Fruit fly (Drosophila melanogaster) whole organism, adult: ENCODE measurements around the gene FeCH.
A peak's percentile ranks its signal among the peaks of the same experiment; 100 is the strongest.

Experiments used
- CG11617 ChIP-seq: fragments of 200-800 bp; sonication (Bioruptor generic); optimal IDR thresholded peaks from 2 replicates; lab custom pipeline; 2017; ENCODE audit warnings: mild to moderate bottlenecking, missing biosample characterization, missing genetic modification reagents, missing genetic modification characterization
- CG12768 ChIP-seq: fragments of 200-800 bp; sonication (Bioruptor generic); optimal IDR thresholded peaks from 2 replicates; lab custom pipeline; 2017; ENCODE audit warnings: missing biosample characterization, missing genetic modification characterization, mild to moderate bottlenecking, moderate library complexity, missing genetic modification reagents
- CG14711 ChIP-seq: fragments of 200-800 bp; sonication (Bioruptor generic); optimal IDR thresholded peaks from 2 replicates; lab custom pipeline; 2018; ENCODE audit warnings: missing biosample characterization, mild to moderate bottlenecking, missing genetic modification characterization, moderate library complexity
- CG1620 ChIP-seq: fragments of 200-800 bp; sonication (Bioruptor generic); optimal IDR thresholded peaks from 2 replicates; lab custom pipeline; 2016; ENCODE audit warnings: missing biosample characterization, missing genetic modification characterization
- CG33017 ChIP-seq: fragments of 200-800 bp; sonication (Bioruptor generic); optimal IDR thresholded peaks from 2 replicates; lab custom pipeline; 2018; ENCODE audit warnings: missing biosample characterization, mild to moderate bottlenecking, missing genetic modification characterization, moderate library complexity
- CG5204 ChIP-seq: fragments of 200-800 bp; sonication (Bioruptor generic); optimal IDR thresholded peaks from 2 replicates; lab custom pipeline; 2016; ENCODE audit warnings: missing biosample characterization, missing genetic modification characterization
- CG7045 ChIP-seq: fragments of 200-800 bp; sonication (Bioruptor generic); optimal IDR thresholded peaks from 2 replicates; lab custom pipeline; 2017; ENCODE audit warnings: missing biosample characterization, mild to moderate bottlenecking, missing genetic modification characterization
- CG7101 ChIP-seq: fragments of 200-800 bp; sonication (Bioruptor generic); optimal IDR thresholded peaks from 2 replicates; lab custom pipeline; 2018; ENCODE audit warnings: missing biosample characterization, mild to moderate bottlenecking, missing genetic modification characterization, moderate library complexity
- Clk ChIP-seq: fragments of 200-800 bp; sonication (Bioruptor generic); optimal IDR thresholded peaks from 2 replicates; lab custom pipeline; 2017; ENCODE audit warnings: missing biosample characterization, missing genetic modification characterization
- Crg-1 ChIP-seq: fragments of 200-800 bp; sonication (Bioruptor generic); optimal IDR thresholded peaks from 2 replicates; lab custom pipeline; 2016; ENCODE audit warnings: missing biosample characterization, missing genetic modification characterization
- Hr96 ChIP-seq: fragments of 200-800 bp; sonication (Bioruptor generic); optimal IDR thresholded peaks from 2 replicates; lab custom pipeline; 2016; ENCODE audit warnings: missing biosample characterization, missing genetic modification characterization
- Mnt ChIP-seq: fragments of 200-800 bp; sonication (Bioruptor generic); optimal IDR thresholded peaks from 2 replicates; lab custom pipeline; 2016; ENCODE audit warnings: missing biosample characterization, mild to moderate bottlenecking, missing genetic modification characterization
- bab1 ChIP-seq: fragments of 200-800 bp; sonication (Bioruptor generic); optimal IDR thresholded peaks from 3 replicates; lab custom pipeline; 2019; ENCODE audit warnings: missing biosample characterization, mild to moderate bottlenecking, missing genetic modification characterization, moderate library complexity
- cic ChIP-seq: fragments of 200-800 bp; sonication (Bioruptor generic); optimal IDR thresholded peaks from 2 replicates; lab custom pipeline; 2017; ENCODE audit warnings: missing biosample characterization, mild to moderate bottlenecking, missing genetic modification characterization, moderate library complexity
- cnc ChIP-seq, 2 experiments: fragments of >200 bp; optimal IDR thresholded peaks; 2 replicates each; lab custom pipeline; 2017
- kay ChIP-seq: fragments of 200-800 bp; sonication (Bioruptor generic); peaks from one replicate; lab custom pipeline; 2016; ENCODE audit warnings: missing biosample characterization, missing genetic modification characterization, borderline replicate concordance
- ovo ChIP-seq: fragments of 200-800 bp; sonication (Bioruptor generic); optimal IDR thresholded peaks from 2 replicates; lab custom pipeline; 2016; ENCODE audit warnings: missing biosample characterization, missing genetic modification characterization
- pad ChIP-seq: fragments of 200-800 bp; sonication (Bioruptor generic); optimal IDR thresholded peaks from 3 replicates; lab custom pipeline; 2017; ENCODE audit warnings: missing biosample characterization, missing genetic modification characterization, mild to moderate bottlenecking, moderate library complexity, missing genetic modification reagents
- tj ChIP-seq: fragments of 200-800 bp; sonication (Bioruptor generic); optimal IDR thresholded peaks from 3 replicates; lab custom pipeline; 2017; ENCODE audit warnings: missing biosample characterization, mild to moderate bottlenecking, missing genetic modification characterization, moderate library complexity
- toe ChIP-seq: fragments of 200-800 bp; sonication (Bioruptor generic); optimal IDR thresholded peaks from 2 replicates; lab custom pipeline; 2016; ENCODE audit warnings: missing biosample characterization, missing genetic modification characterization

FeCH gene

DNA sequence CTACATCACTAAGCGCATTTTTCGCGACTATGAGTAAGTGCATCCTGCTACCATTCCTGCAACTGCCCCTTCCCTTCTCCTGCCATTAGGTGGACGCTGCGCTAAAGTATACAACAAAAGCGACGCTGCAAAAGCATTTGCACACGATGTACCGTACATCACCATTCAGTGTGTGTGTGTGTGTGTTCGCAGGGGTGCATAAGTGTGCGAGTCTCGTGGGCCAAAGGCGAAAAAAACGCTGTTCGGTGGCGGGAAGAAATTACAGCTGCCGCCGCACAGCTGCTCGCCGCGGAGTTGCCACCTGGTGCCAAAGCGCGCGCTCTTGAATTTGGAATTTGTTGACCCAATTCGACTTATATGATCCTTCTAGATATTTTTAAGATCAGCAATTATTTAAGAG lies 17.6 kb downstream of the FeCH start:
- TF ChIP-seq cic (GFP tag; lab: Kevin White, UChicago) (peak; percentile 43), ovo (GFP tag; lab: Kevin White, UChicago) (peak; percentile 12), CG1620 (GFP tag; lab: Kevin White, UChicago) (no peak), kay (GFP tag; lab: Kevin White, UChicago) (no peak), CG14711 (tag; lab: Kevin White, UChicago) (no peak), Clk (GFP tag; lab: Kevin White, UChicago) (no peak), Hr96 (GFP tag; lab: Kevin White, UChicago) (no peak), CG5204 (GFP tag; lab: Kevin White, UChicago) (no peak), Crg-1 (GFP tag; lab: Kevin White, UChicago) (no peak), pad (no peak), Mnt (GFP tag; lab: Kevin White, UChicago) (peak; percentile 94), CG11617 (GFP tag; lab: Kevin White, UChicago) (no peak), CG7045 (GFP tag; lab: Kevin White, UChicago) (no peak), CG7101 (tag; lab: Kevin White, UChicago) (no peak), CG33017 (tag; lab: Kevin White, UChicago) (no peak), tj (GFP tag; lab: Kevin White, UChicago) (no peak), bab1 (GFP tag; lab: Kevin White, UChicago) (peak; percentile 66), toe (no peak), CG12768 (no peak), cnc (optimal IDR thresholded peaks at IDR 0.05; lab: Kevin White, UChicago) (no peak)

dm6 chr3R:31793664-31794417 lies 18.3 kb downstream of the FeCH start, which contains the start of the genes Mccc1 and Acf:
Gene Mccc1, minus strand, starts transcription at chr3R:31793907.
Gene Acf, plus strand, starts transcription at chr3R:31793981.
- TF ChIP-seq toe (no peak), kay (GFP tag; lab: Kevin White, UChicago) (no peak), tj (GFP tag; lab: Kevin White, UChicago) (peak; percentile 35), cnc (optimal IDR thresholded peaks at IDR 0.05; lab: Kevin White, UChicago) (no peak), Clk (GFP tag; lab: Kevin White, UChicago) (no peak), CG11617 (GFP tag; lab: Kevin White, UChicago) (peak; percentile 25), Mnt (GFP tag; lab: Kevin White, UChicago) (peak; percentile 76), Hr96 (GFP tag; lab: Kevin White, UChicago) (no peak), ovo (GFP tag; lab: Kevin White, UChicago) (peak; percentile 89), CG1620 (GFP tag; lab: Kevin White, UChicago) (peak; percentile 32), bab1 (GFP tag; lab: Kevin White, UChicago) (peak; percentile 59), CG7045 (GFP tag; lab: Kevin White, UChicago) (no peak), CG14711 (tag; lab: Kevin White, UChicago) (peak; percentile 73), pad (no peak), Crg-1 (GFP tag; lab: Kevin White, UChicago) (peak; percentile 69), CG12768 (no peak), cic (GFP tag; lab: Kevin White, UChicago) (no peak), CG33017 (tag; lab: Kevin White, UChicago) (no peak), CG7101 (tag; lab: Kevin White, UChicago) (peak; percentile 34), CG5204 (GFP tag; lab: Kevin White, UChicago) (peak; percentile 33)

DNA sequence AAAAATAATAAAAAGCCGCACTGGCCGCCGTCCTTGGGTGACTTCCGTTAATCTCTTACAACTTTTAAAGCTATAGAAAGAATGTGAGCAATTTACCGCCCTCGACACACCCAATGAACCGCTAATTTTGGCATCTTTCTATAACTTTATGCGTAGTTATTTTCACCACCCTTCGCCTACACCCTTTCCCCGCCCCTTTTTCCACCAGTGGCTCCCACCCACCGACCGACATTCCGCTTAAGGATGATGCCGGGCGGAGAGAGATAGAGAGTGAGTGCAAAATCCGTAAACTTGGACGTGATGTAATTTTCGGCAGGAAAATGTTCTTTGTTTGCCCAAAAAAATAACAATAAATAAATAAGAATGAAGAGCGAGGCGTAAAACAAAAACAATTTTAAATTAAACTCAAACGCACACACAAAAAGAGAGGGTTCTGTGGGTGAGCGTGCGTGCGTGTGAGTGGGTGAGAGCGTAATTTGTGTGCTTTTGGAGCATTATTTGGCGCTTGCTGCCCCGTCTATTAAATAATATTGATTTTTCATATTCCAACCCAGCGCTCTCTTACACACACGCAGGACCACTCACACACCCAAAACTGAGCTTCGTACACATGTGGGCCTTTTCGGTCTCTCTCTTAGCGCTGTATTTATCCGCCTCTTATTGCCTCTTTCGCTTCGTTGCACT lies 34.5 kb downstream of the FeCH start:
- TF ChIP-seq CG7101 (tag; lab: Kevin White, UChicago) = no peak
- TF ChIP-seq CG11617 (GFP tag; lab: Kevin White, UChicago) = no peak
- TF ChIP-seq cnc (optimal IDR thresholded peaks at IDR 0.05; lab: Kevin White, UChicago) = no peak
- TF ChIP-seq kay (GFP tag; lab: Kevin White, UChicago) = peak; percentile 8
- TF ChIP-seq cic (GFP tag; lab: Kevin White, UChicago) = peak; percentile 39
- no peak for TF ChIP-seq pad
- no peak for TF ChIP-seq CG33017 (tag; lab: Kevin White, UChicago)
- no peak for TF ChIP-seq Hr96 (GFP tag; lab: Kevin White, UChicago)
- TF ChIP-seq Mnt (GFP tag; lab: Kevin White, UChicago) = peak; percentile 53
- TF ChIP-seq CG1620 (GFP tag; lab: Kevin White, UChicago) = no peak
- no peak for TF ChIP-seq Crg-1 (GFP tag; lab: Kevin White, UChicago)
- no peak for TF ChIP-seq CG12768
- no peak for TF ChIP-seq CG14711 (tag; lab: Kevin White, UChicago)
- no peak for TF ChIP-seq CG7045 (GFP tag; lab: Kevin White, UChicago)
- TF ChIP-seq Clk (GFP tag; lab: Kevin White, UChicago) = no peak

DNA sequence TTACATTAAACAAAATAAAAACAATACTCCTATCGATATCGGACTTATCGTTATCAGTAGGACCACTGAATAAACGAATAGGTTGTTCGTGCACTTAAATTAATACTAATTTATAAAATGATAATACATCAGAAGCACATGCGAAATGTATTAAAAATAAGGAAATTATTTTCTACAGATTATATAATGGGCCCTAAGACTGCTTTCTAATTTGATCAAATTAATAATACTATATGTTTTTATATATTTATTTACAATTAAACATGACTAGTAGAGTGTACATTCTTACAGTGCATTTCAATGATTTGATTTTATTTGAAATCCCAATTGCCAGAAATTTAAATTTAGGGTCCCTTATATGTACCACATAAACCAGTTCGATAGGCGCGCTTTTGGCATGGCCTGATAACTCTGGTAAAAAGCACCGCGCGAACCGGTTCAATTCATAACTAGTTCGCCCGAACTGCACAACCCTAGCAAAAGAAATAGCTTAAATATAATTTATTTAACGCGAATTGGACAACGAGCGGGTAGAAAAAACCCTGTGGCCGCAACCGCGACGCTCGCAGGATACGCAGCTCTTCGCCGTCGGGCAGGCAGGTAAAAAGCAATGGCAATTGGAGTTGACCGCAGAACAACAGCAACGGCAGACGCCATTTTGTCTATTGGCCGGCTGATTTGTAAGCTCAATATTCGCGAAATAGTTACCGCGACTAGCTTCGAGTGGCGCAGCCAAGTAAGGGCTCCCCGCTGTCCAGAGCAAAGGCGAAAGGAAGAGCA lies 35.3 kb downstream of the FeCH start, which contains the start of the genes CG2126 and faf:
Gene CG2126, minus strand, starts transcription at position 70 of the 780 bp plus-strand sequence.
Gene faf, plus strand, starts transcription at position 438 of the 780 bp plus-strand sequence.
- TF ChIP-seq Crg-1 (GFP tag; lab: Kevin White, UChicago) = peak; percentile 66
- peak; percentile 54 for TF ChIP-seq Clk (GFP tag; lab: Kevin White, UChicago)
- peak; percentile 48 for TF ChIP-seq ovo (GFP tag; lab: Kevin White, UChicago)
- no peak for TF ChIP-seq cnc (optimal IDR thresholded peaks at IDR 0.05; lab: Kevin White, UChicago)
- TF ChIP-seq tj (GFP tag; lab: Kevin White, UChicago) = peak; percentile 47
- TF ChIP-seq Mnt (GFP tag; lab: Kevin White, UChicago) = peak; percentile 60
- TF ChIP-seq toe = no peak
- peak; percentile 50 for TF ChIP-seq pad
- peak; percentile 72 for TF ChIP-seq CG1620 (GFP tag; lab: Kevin White, UChicago)
- TF ChIP-seq bab1 (GFP tag; lab: Kevin White, UChicago) = peak; percentile 77
- peak; percentile 76 for TF ChIP-seq CG33017 (tag; lab: Kevin White, UChicago)
- no peak for TF ChIP-seq kay (GFP tag; lab: Kevin White, UChicago)
- peak; percentile 83 for TF ChIP-seq CG11617 (GFP tag; lab: Kevin White, UChicago)
- TF ChIP-seq CG12768 = peak; percentile 64
- no peak for TF ChIP-seq CG5204 (GFP tag; lab: Kevin White, UChicago)
- TF ChIP-seq CG14711 (tag; lab: Kevin White, UChicago) = peak; percentile 99
- no peak for TF ChIP-seq Hr96 (GFP tag; lab: Kevin White, UChicago)
- TF ChIP-seq CG7101 (tag; lab: Kevin White, UChicago) = peak; percentile 83
- TF ChIP-seq cic (GFP tag; lab: Kevin White, UChicago) = peak; percentile 29
- TF ChIP-seq CG7045 (GFP tag; lab: Kevin White, UChicago) = peak; percentile 76
